Fruit fly (Drosophila melanogaster) whole organism, embryonic: ENCODE measurements around the gene CG14401.

Source experiments
- Atf3 ChIP-seq: fragments of 200-800 bp; sonication (Bioruptor generic); optimal IDR thresholded peaks from 3 replicates; lab custom pipeline; 2016; ENCODE audit warnings: missing biosample characterization, missing genetic modification characterization
- CG11456 ChIP-seq: fragments of 200-800 bp; sonication (Bioruptor generic); IDR thresholded peaks from 3 replicates; pipeline ENCODE4 v1.3.6; 2022; ENCODE audit warnings: missing biosample characterization, missing genetic modification characterization
- CG11504 ChIP-seq: fragments of 200-800 bp; sonication (Bioruptor generic); optimal IDR thresholded peaks from 3 replicates; lab custom pipeline; 2019; ENCODE audit warnings: missing biosample characterization, mild to moderate bottlenecking, missing genetic modification characterization, moderate library complexity
- CG11560 ChIP-seq: fragments of 200-800 bp; sonication (Bioruptor generic); IDR thresholded peaks from 3 replicates; pipeline ENCODE4 v1.3.6; 2022; ENCODE audit warnings: missing biosample characterization, missing genetic modification characterization
- CG11696 ChIP-seq: fragments of 200-800 bp; sonication (Bioruptor generic); IDR thresholded peaks from 2 replicates; pipeline ENCODE4 v1.3.6; 2022; ENCODE audit warnings: missing biosample characterization, missing genetic modification characterization
- CG1602 ChIP-seq: fragments of 200-800 bp; sonication (Bioruptor generic); optimal IDR thresholded peaks from 3 replicates; lab custom pipeline; 2016; ENCODE audit warnings: missing biosample characterization, missing genetic modification characterization
- CG16815 ChIP-seq: fragments of 200-800 bp; sonication (Bioruptor generic); optimal IDR thresholded peaks from 3 replicates; lab custom pipeline; 2017; ENCODE audit warnings: missing biosample characterization, mild to moderate bottlenecking, missing genetic modification characterization
- CG16863 ChIP-seq: fragments of 200-800 bp; sonication (Bioruptor generic); optimal IDR thresholded peaks from 3 replicates; lab custom pipeline; 2016; ENCODE audit warnings: missing biosample characterization, missing genetic modification characterization
- CG17385 ChIP-seq: fragments of 200-800 bp; sonication (Bioruptor generic); optimal IDR thresholded peaks from 3 replicates; lab custom pipeline; 2018; ENCODE audit warnings: missing biosample characterization, mild to moderate bottlenecking, missing genetic modification characterization
- CG17829 ChIP-seq: fragments of 200-800 bp; optimal IDR thresholded peaks from 2 replicates; lab custom pipeline; 2019; ENCODE audit warnings: missing biosample characterization, mild to moderate bottlenecking, missing genetic modification characterization, moderate library complexity
- CG18011 ChIP-seq: fragments of 200-800 bp; sonication (Bioruptor generic); optimal IDR thresholded peaks from 2 replicates; lab custom pipeline; 2017; ENCODE audit warnings: missing biosample characterization, missing genetic modification characterization, mild to moderate bottlenecking, moderate library complexity, missing genotype
- CG31388 ChIP-seq: fragments of 200-800 bp; sonication (Bioruptor generic); optimal IDR thresholded peaks from 2 replicates; lab custom pipeline; 2016; ENCODE audit warnings: missing biosample characterization, missing genetic modification characterization
- CG5245 ChIP-seq: fragments of 200-800 bp; sonication (Bioruptor generic); optimal IDR thresholded peaks from 3 replicates; lab custom pipeline; 2016; ENCODE audit warnings: missing biosample characterization, missing genetic modification characterization
- CG6689 ChIP-seq: fragments of 200-800 bp; sonication (Bioruptor generic); IDR thresholded peaks from 2 replicates; pipeline ENCODE4 v1.3.6; 2022; ENCODE audit warnings: missing biosample characterization, missing genetic modification characterization
- CG6791 ChIP-seq: fragments of 200-800 bp; sonication (Bioruptor generic); IDR thresholded peaks from 3 replicates; pipeline ENCODE4 v1.3.6; 2022; ENCODE audit warnings: missing biosample characterization, missing genetic modification characterization; ENCODE audit not compliant: partially characterized antibody
- CG6813 ChIP-seq: fragments of 200-800 bp; sonication (Bioruptor generic); optimal IDR thresholded peaks from 2 replicates; lab custom pipeline; 2017; ENCODE audit warnings: missing biosample characterization, missing genetic modification characterization, mild to moderate bottlenecking, moderate library complexity, missing genetic modification reagents
- CG7357 ChIP-seq: fragments of 200-800 bp; sonication (Bioruptor generic); IDR thresholded peaks from 3 replicates; pipeline ENCODE4 v1.3.6; 2022; ENCODE audit warnings: missing biosample characterization, missing genetic modification characterization
- CG7372 ChIP-seq: fragments of 200-800 bp; sonication (Bioruptor generic); IDR thresholded peaks from 2 replicates; pipeline ENCODE4 v1.3.6; 2022; ENCODE audit warnings: missing biosample characterization, missing genetic modification characterization
- CG7839 ChIP-seq: fragments of 200-800 bp; sonication (Bioruptor generic); optimal IDR thresholded peaks from 3 replicates; lab custom pipeline; 2018; ENCODE audit warnings: missing biosample characterization, mild to moderate bottlenecking, missing genetic modification characterization, moderate library complexity
- D ChIP-seq, 2 experiments: fragments of 200-800 bp in 1 of 2; fragments of >200 bp in 1 of 2; sonication (Bioruptor generic) in 1 of 2; optimal IDR thresholded peaks; 2 replicates in 1 of 2; 3 replicates in 1 of 2; lab custom pipeline; 2017; ENCODE audit warnings: mild to moderate bottlenecking in 1 of 2, missing biosample characterization in 1 of 2, missing genetic modification characterization in 1 of 2, missing genetic modification reagents in 1 of 2
- D19A ChIP-seq: fragments of 200-800 bp; optimal IDR thresholded peaks from 3 replicates; lab custom pipeline; 2019; ENCODE audit warnings: missing biosample characterization, mild to moderate bottlenecking, missing genetic modification characterization, moderate library complexity
- Dfd ChIP-seq, 2 experiments: fragments of >200 bp; optimal IDR thresholded peaks; 2 replicates each; lab custom pipeline; 2017; ENCODE audit warnings: missing biosample characterization in 2 of 2, missing genetic modification characterization in 2 of 2
- E2f2 ChIP-seq: fragments of 200-800 bp; sonication (Bioruptor generic); IDR thresholded peaks from 2 replicates; pipeline ENCODE4 v1.3.6; 2022; ENCODE audit warnings: missing biosample characterization, missing genetic modification characterization
- HLH54F ChIP-seq: fragments of 200-800 bp; sonication (Bioruptor generic); optimal IDR thresholded peaks from 3 replicates; lab custom pipeline; 2016; ENCODE audit warnings: missing biosample characterization, missing genetic modification characterization
- HmgD ChIP-seq: fragments of 200-800 bp; sonication (Bioruptor generic); optimal IDR thresholded peaks from 3 replicates; lab custom pipeline; 2016; ENCODE audit warnings: missing biosample characterization, missing genetic modification characterization
- Hr51 ChIP-seq, 2 experiments: fragments of 200-800 bp; sonication (Bioruptor generic); optimal IDR thresholded peaks; 2 replicates in 1 of 2; 3 replicates in 1 of 2; lab custom pipeline; 2016 to 2018; ENCODE audit warnings: missing biosample characterization in 2 of 2, missing genetic modification characterization in 2 of 2, mild to moderate bottlenecking in 1 of 2, moderate library complexity in 1 of 2
- Kr ChIP-seq: fragments of 200-800 bp; sonication (Bioruptor generic); optimal IDR thresholded peaks from 2 replicates; lab custom pipeline; 2017; ENCODE audit warnings: missing biosample characterization, mild to moderate bottlenecking, missing genetic modification characterization
- Mes4 ChIP-seq: fragments of 200-800 bp; sonication (Bioruptor generic); optimal IDR thresholded peaks from 2 replicates; lab custom pipeline; 2016; ENCODE audit warnings: missing biosample characterization, missing genetic modification characterization
- Pdp1 ChIP-seq, 2 experiments: fragments of 200-800 bp; sonication (Bioruptor generic); optimal IDR thresholded peaks; 3 replicates each; lab custom pipeline; 2016; ENCODE audit warnings: missing biosample characterization in 2 of 2, missing genetic modification characterization in 2 of 2, mild to moderate bottlenecking in 1 of 2, moderate library complexity in 1 of 2
- Six4 ChIP-seq: fragments of 200-800 bp; sonication (Bioruptor generic); optimal IDR thresholded peaks from 2 replicates; lab custom pipeline; 2016; ENCODE audit warnings: missing biosample characterization, missing genetic modification characterization
- Tbp ChIP-seq: fragments of >200 bp; optimal IDR thresholded peaks from 2 replicates; lab custom pipeline; 2018; ENCODE audit warnings: missing biosample characterization, missing genetic modification characterization
- YL-1 ChIP-seq: fragments of 200-800 bp; sonication (Bioruptor generic); optimal IDR thresholded peaks from 3 replicates; lab custom pipeline; 2017; ENCODE audit warnings: missing biosample characterization, mild to moderate bottlenecking, missing genetic modification characterization
- ab ChIP-seq: fragments of 200-800 bp; sonication (Bioruptor generic); optimal IDR thresholded peaks from 2 replicates; lab custom pipeline; 2016; ENCODE audit warnings: missing biosample characterization, missing genetic modification characterization
- al ChIP-seq: fragments of 200-800 bp; sonication (Bioruptor generic); IDR thresholded peaks from 2 replicates; pipeline ENCODE4 v1.3.6; 2022; ENCODE audit warnings: missing biosample characterization, missing genetic modification characterization
- ap ChIP-seq: fragments of 200-800 bp; sonication (Bioruptor generic); IDR thresholded peaks from 2 replicates; pipeline ENCODE4 v1.3.6; 2022; ENCODE audit warnings: missing biosample characterization, missing genetic modification characterization
- br ChIP-seq: fragments of >200 bp; optimal IDR thresholded peaks from 2 replicates; lab custom pipeline; 2017
- bsh ChIP-seq, 2 experiments: fragments of 200-800 bp; sonication (Bioruptor generic); optimal IDR thresholded peaks; 2 replicates each; lab custom pipeline; 2017 to 2018; ENCODE audit warnings: mild to moderate bottlenecking in 2 of 2, missing biosample characterization in 2 of 2, missing genetic modification characterization in 2 of 2, moderate library complexity in 1 of 2
- crp ChIP-seq, 2 experiments: fragments of 200-800 bp; sonication (Bioruptor generic); optimal IDR thresholded peaks; 2 replicates in 1 of 2; 3 replicates in 1 of 2; lab custom pipeline; 2017; ENCODE audit warnings: missing biosample characterization in 2 of 2, missing genetic modification characterization in 2 of 2, mild to moderate bottlenecking in 1 of 2, moderate library complexity in 1 of 2
- dati ChIP-seq: fragments of 200-800 bp; sonication (Bioruptor generic); IDR thresholded peaks from 2 replicates; pipeline ENCODE4 v1.3.6; 2022; ENCODE audit warnings: missing biosample characterization, missing genetic modification characterization
- en ChIP-seq: fragments of 200-800 bp; sonication (Bioruptor generic); optimal IDR thresholded peaks from 2 replicates; lab custom pipeline; 2016; ENCODE audit warnings: missing biosample characterization, missing genetic modification characterization
- fd102C ChIP-seq: fragments of 200-800 bp; sonication (Bioruptor generic); optimal IDR thresholded peaks from 2 replicates; lab custom pipeline; 2018; ENCODE audit warnings: missing biosample characterization, mild to moderate bottlenecking, missing genetic modification characterization, moderate library complexity
- gce ChIP-seq: fragments of 200-800 bp; sonication (Bioruptor generic); IDR thresholded peaks from 3 replicates; pipeline ENCODE4 v1.3.6; 2022; ENCODE audit warnings: missing biosample characterization, missing genetic modification characterization
- gfzf ChIP-seq: fragments of 200-800 bp; sonication (Bioruptor generic); optimal IDR thresholded peaks from 2 replicates; lab custom pipeline; 2016; ENCODE audit warnings: missing biosample characterization, mild to moderate bottlenecking, missing genetic modification characterization, moderate library complexity
- kni ChIP-seq: fragments of 200-800 bp; sonication (Bioruptor generic); optimal IDR thresholded peaks from 3 replicates; lab custom pipeline; 2017; ENCODE audit warnings: mild to moderate bottlenecking, missing biosample characterization, missing genetic modification reagents, missing genetic modification characterization
- pb ChIP-seq: fragments of 200-800 bp; sonication (Bioruptor generic); optimal IDR thresholded peaks from 3 replicates; lab custom pipeline; 2016; ENCODE audit warnings: missing biosample characterization, missing genetic modification characterization
- repo ChIP-seq: fragments of 200-800 bp; sonication (Bioruptor generic); optimal IDR thresholded peaks from 2 replicates; lab custom pipeline; 2016; ENCODE audit warnings: missing biosample characterization, missing genetic modification characterization
- shn ChIP-seq: fragments of 200-800 bp; sonication (Bioruptor generic); optimal IDR thresholded peaks from 3 replicates; lab custom pipeline; 2016; ENCODE audit warnings: missing biosample characterization, missing genetic modification characterization
- tna ChIP-seq: fragments of 200-800 bp; sonication (Bioruptor generic); IDR thresholded peaks from 2 replicates; pipeline ENCODE4 v1.3.6; 2022; ENCODE audit warnings: missing biosample characterization, missing genetic modification characterization; ENCODE audit not compliant: partially characterized antibody
- ttk ChIP-seq: fragments of 200-800 bp; sonication (Bioruptor generic); IDR thresholded peaks from 2 replicates; pipeline ENCODE4 v2.1.2; 2022; ENCODE audit warnings: missing biosample characterization, missing genetic modification characterization

Gene CG14401

dm6 chr2L:20889857-20890606, 20.4 kb downstream of the CG14401 start (continued):
- TF ChIP-seq Dfd (GFP tag; optimal IDR thresholded peaks at IDR 0.05; lab: Kevin White, UChicago) (no peak), CG11504 (tag; lab: Kevin White, UChicago) (peak; percentile 55), en (GFP tag; lab: Kevin White, UChicago) (no peak), CG31388 (GFP tag; lab: Kevin White, UChicago) (no peak), CG18011 (GFP tag; lab: Kevin White, UChicago) (no peak), repo (no peak), bsh (GFP tag; optimal IDR thresholded peaks at IDR 0.05; lab: Kevin White, UChicago) (peak in 1 of 2 experiments; percentile 47), CG6813 (GFP tag; lab: Kevin White, UChicago) (no peak), D19A (peak; percentile 28), Tbp (GFP tag; lab: Kevin White, UChicago) (no peak), CG11560 (no peak), shn (peak; percentile 42), al (GFP tag; lab: Robert Waterston, UW) (no peak), gfzf (GFP tag; lab: Kevin White, UChicago) (no peak), crp (GFP tag; optimal IDR thresholded peaks at IDR 0.05; lab: Kevin White, UChicago) (no peak), CG17829 (no peak), CG6689 (no peak), ttk (no peak; the same call in 1 of the 2 replicates), CG17385 (GFP tag; lab: Kevin White, UChicago) (peak; percentile 14), CG16815 (no peak), HLH54F (GFP tag; lab: Kevin White, UChicago) (no peak), fd102C (GFP tag; lab: Kevin White, UChicago) (no peak), D (optimal IDR thresholded peaks at IDR 0.05; lab: Kevin White, UChicago) (no peak), D (GFP tag; optimal IDR thresholded peaks at IDR 0.05; lab: Kevin White, UChicago) (peak; percentile 59), CG16863 (GFP tag; lab: Kevin White, UChicago) (no peak), HmgD (GFP tag; lab: Kevin White, UChicago) (no peak), E2f2 (no peak; the same call in 1 of the 2 replicates), CG11696 (GFP tag; lab: Robert Waterston, UW) (no peak), CG6791 (GFP tag; lab: Robert Waterston, UW) (no peak), gce (GFP tag; lab: Robert Waterston, UW) (peak; percentile 10; the same call in 1 of the 3 replicates), CG11456 (GFP tag; lab: Robert Waterston, UW) (no peak), kni (GFP tag; lab: Kevin White, UChicago) (peak; percentile 57), CG1602 (no peak), ab (GFP tag; lab: Kevin White, UChicago) (no peak), YL-1 (GFP tag; lab: Kevin White, UChicago) (no peak), CG7372 (GFP tag; lab: Robert Waterston, UW) (no peak), Hr51 (GFP tag; optimal IDR thresholded peaks at IDR 0.05; lab: Kevin White, UChicago) (peak in 1 of 2 experiments; percentile 50), Kr (GFP tag; lab: Kevin White, UChicago) (no peak), Atf3 (GFP tag; lab: Kevin White, UChicago) (peak; percentile 4), dati (GFP tag; lab: Robert Waterston, UW) (no peak), CG7357 (GFP tag; lab: Robert Waterston, UW) (no peak), br (no peak), Six4 (GFP tag; lab: Kevin White, UChicago) (peak; percentile 39), tna (GFP tag; lab: Robert Waterston, UW) (no peak), Pdp1 (GFP tag; optimal IDR thresholded peaks at IDR 0.05; lab: Kevin White, UChicago) (peak; percentile 5 to 31), CG7839 (tag; lab: Kevin White, UChicago) (peak; percentile 32), Mes4 (GFP tag; lab: Kevin White, UChicago) (no peak), pb (GFP tag; lab: Kevin White, UChicago) (no peak), CG5245 (GFP tag; lab: Kevin White, UChicago) (no peak), ap (no peak)
